Fruit fly (Drosophila melanogaster) whole organism: ENCODE measurements around the gene Mfe2.

Experiments
- EcR ChIP-seq, 2 experiments: fragments of >200 bp; optimal IDR thresholded peaks; 2 replicates each; lab custom pipeline; 2017; ENCODE audit warnings: missing biosample characterization in 2 of 2, missing genetic modification characterization in 2 of 2, missing genetic modification reagents in 2 of 2
- usp ChIP-seq: fragments of >200 bp; optimal IDR thresholded peaks from 2 replicates; lab custom pipeline; 2017; ENCODE audit warnings: missing biosample characterization, missing genetic modification characterization, mixed read lengths

- no peak for TF ChIP-seq EcR (GFP tag; optimal IDR thresholded peaks at IDR 0.05; lab: Kevin White, UChicago)
- TF ChIP-seq usp (GFP tag; lab: Kevin White, UChicago), result no peak
Observed at dm6 chrX:16277878-16278506, 7.2 kb downstream of the Mfe2 start, which contains the start of gene eas.
